Worm (Caenorhabditis elegans) whole organism, L4 larva: ENCODE data around the gene hlh-17.

Experiments
- F44E2.7 ChIP-seq: fragments of 200-800 bp; sonication (Bioruptor generic); IDR thresholded peaks from 2 replicates; pipeline ENCODE4 v2.1.2; 2022; ENCODE audit warnings: missing genetic modification characterization, missing compliant biosample characterization
- R02D3.7 ChIP-seq: fragments of 150-350 bp; sonication (generic microtip); optimal IDR thresholded peaks from 3 replicates; lab custom pipeline; 2014; ENCODE audit warnings: missing biosample characterization, missing genetic modification characterization
- ama-1 ChIP-seq: fragments of 150-350 bp; optimal IDR thresholded peaks from 2 replicates; lab custom pipeline; 2014; ENCODE audit warnings: inconsistent platforms, mixed read lengths
- ceh-32 ChIP-seq: sonication (generic microtip); optimal IDR thresholded peaks from 2 replicates; lab custom pipeline; 2016; ENCODE audit warnings: mild to moderate bottlenecking, missing genetic modification characterization, missing compliant biosample characterization; ENCODE audit not compliant: poor library complexity
- ces-1 ChIP-seq: fragments of 150-350 bp; sonication (generic microtip); optimal IDR thresholded peaks from 4 replicates; lab custom pipeline; 2014; ENCODE audit warnings: missing biosample characterization, missing genetic modification reagents, missing genetic modification characterization
- cey-2 ChIP-seq: sonication (generic microtip); optimal IDR thresholded peaks from 3 replicates; lab custom pipeline; 2017; ENCODE audit warnings: missing genetic modification characterization, mild to moderate bottlenecking, missing compliant biosample characterization, antibody characterized with exemption, borderline replicate concordance; ENCODE audit not compliant: insufficient read depth
- daf-12 ChIP-seq: fragments of 150-350 bp; optimal IDR thresholded peaks from 2 replicates; lab custom pipeline; 2014; ENCODE audit warnings: missing biosample characterization, missing genetic modification reagents, missing genetic modification characterization
- daf-8 ChIP-seq: fragments of 200-800 bp; sonication (Bioruptor generic); IDR thresholded peaks from 2 replicates; pipeline ENCODE4 v1.3.6; 2022; ENCODE audit warnings: missing genetic modification characterization, missing compliant biosample characterization
- dve-1 ChIP-seq: sonication (generic microtip); optimal IDR thresholded peaks from 2 replicates; lab custom pipeline; 2017; ENCODE audit warnings: antibody characterized with exemption, mild to moderate bottlenecking, missing genetic modification characterization, missing compliant biosample characterization; ENCODE audit not compliant: insufficient read depth
- madf-5 ChIP-seq, 2 experiments: fragments of 200-800 bp; sonication (Bioruptor generic); IDR thresholded peaks; 2 replicates each; pipeline ENCODE4 v1.3.6; 2022; ENCODE audit warnings: missing compliant biosample characterization in 2 of 2, missing genetic modification characterization in 2 of 2
- nhr-237 ChIP-seq: sonication (generic microtip); optimal IDR thresholded peaks from 2 replicates; lab custom pipeline; 2017; ENCODE audit warnings: missing biosample characterization, missing genetic modification characterization
- tag-97 ChIP-seq: fragments of 200-800 bp; sonication (Bioruptor generic); IDR thresholded peaks from 2 replicates; pipeline ENCODE4 v1.3.6; 2022; ENCODE audit warnings: missing genetic modification characterization, missing compliant biosample characterization

DNA sequence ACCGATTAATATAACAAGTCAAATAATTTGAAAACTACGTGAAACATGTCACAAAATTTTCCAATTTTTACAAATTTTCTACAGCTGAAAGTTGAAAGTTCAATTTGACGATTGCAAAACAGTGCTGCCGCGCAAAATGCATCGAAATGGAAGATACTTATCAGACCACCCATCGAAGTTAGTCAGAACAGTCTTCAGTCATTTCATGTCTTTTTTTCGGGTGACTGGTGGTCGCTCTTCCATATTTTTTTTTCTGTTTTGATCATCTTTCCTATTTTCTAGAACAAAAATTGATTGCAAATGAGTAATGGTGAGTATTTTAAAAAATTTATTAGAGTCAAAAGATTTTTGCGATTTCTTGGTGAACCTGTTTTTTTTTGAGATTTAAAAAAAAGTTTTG, 7.4 kb upstream of the hlh-17 start, which contains the start of gene F38C2.1:
- TF ChIP-seq R02D3.7 = no peak
- no peak for TF ChIP-seq nhr-237 (tag; lab: Kevin White, UChicago)
- no peak for TF ChIP-seq daf-8 (GFP tag; lab: Robert Waterston, UW)
- no peak for TF ChIP-seq ces-1
- no peak for TF ChIP-seq dve-1 (tag; lab: Kevin White, UChicago)
- TF ChIP-seq madf-5 (GFP tag; IDR thresholded peaks at IDR 0.05; lab: Robert Waterston, UW) = no peak
- no peak for TF ChIP-seq ceh-32 (tag; lab: Kevin White, UChicago)
- no peak for TF ChIP-seq daf-12 (tag; lab: Kevin White, UChicago)
- TF ChIP-seq tag-97 (GFP tag; lab: Robert Waterston, UW) = no peak
- TF ChIP-seq F44E2.7 (GFP tag; lab: Robert Waterston, UW) = no peak
- no peak for TF ChIP-seq cey-2
- TF ChIP-seq ama-1 (lab: Kevin White, UChicago) = no peak
